Worm (Caenorhabditis elegans): Measurements from ENCODE around the gene copz-1.

Gene copz-1

DNA sequence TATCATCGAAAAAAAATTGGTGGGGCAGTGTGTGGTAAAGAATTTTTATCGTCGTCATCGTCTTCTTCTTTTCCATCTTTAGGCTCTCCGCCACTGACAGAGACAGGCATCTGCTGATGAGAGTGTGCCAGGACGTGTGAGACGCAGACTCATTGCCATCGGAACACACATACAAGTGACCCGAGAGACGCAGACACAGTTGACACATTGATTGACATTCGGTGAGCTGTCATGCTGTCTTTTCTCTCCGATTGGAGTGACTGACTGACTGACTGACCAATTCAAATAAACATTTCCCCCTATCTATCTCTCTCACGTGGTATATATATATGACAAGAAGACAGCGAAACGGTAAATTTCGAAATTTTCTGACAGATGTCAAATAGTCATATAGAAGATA, 21.6 kb upstream of the copz-1 start (continued):
- TF ChIP-seq sptf-2 (GFP tag; optimal IDR thresholded peaks at IDR 0.05) = no peak
- no peak for TF ChIP-seq ceh-100 (GFP tag; IDR thresholded peaks at IDR 0.05)
- TF ChIP-seq egl-18 (GFP tag; IDR thresholded peaks at IDR 0.05) = no peak
- TF ChIP-seq hlh-26 (GFP tag; conservative IDR thresholded peaks at IDR 0.05) = no peak
- no peak for TF ChIP-seq madf-8 (GFP tag; conservative IDR thresholded peaks at IDR 0.05)
- no peak for TF ChIP-seq xnd-1 (tag; optimal IDR thresholded peaks at IDR 0.05)
- no peak for TF ChIP-seq sdz-38 (tag; optimal IDR thresholded peaks at IDR 0.05)
- TF ChIP-seq snpc-1.1 (tag; optimal IDR thresholded peaks at IDR 0.05; ENCODE audit: insufficient read depth) = no peak
- TF ChIP-seq hsf-1 (GFP tag; IDR thresholded peaks at IDR 0.05) = no peak
- peak; percentile 98 for TF ChIP-seq unc-62 (GFP tag; optimal IDR thresholded peaks at IDR 0.05)
- no peak for TF ChIP-seq lag-1 (GFP tag; IDR thresholded peaks at IDR 0.05)
- TF ChIP-seq lin-26 (GFP tag; IDR thresholded peaks at IDR 0.05) = no peak
- no peak for TF ChIP-seq ceh-58 (GFP tag; IDR thresholded peaks at IDR 0.05)
- peak; percentile 62 for TF ChIP-seq pha-4 (tag; optimal IDR thresholded peaks at IDR 0.05)
- no peak for TF ChIP-seq efl-1 (GFP tag; optimal IDR thresholded peaks at IDR 0.05)
- TF ChIP-seq rec-8 (tag; optimal IDR thresholded peaks at IDR 0.05) = no peak
- TF ChIP-seq gei-17 (GFP tag; optimal IDR thresholded peaks at IDR 0.05) = peak; percentile 54
- TF ChIP-seq Y95B8A.8 (GFP tag; IDR thresholded peaks at IDR 0.05) = no peak
- TF ChIP-seq die-1 (tag; optimal IDR thresholded peaks at IDR 0.05) = peak; percentile 46
- no peak for TF ChIP-seq lsy-27 (tag; optimal IDR thresholded peaks at IDR 0.05; ENCODE audit: borderline replicate concordance, insufficient read depth)
- peak; percentile 72 for TF ChIP-seq repo-1 (tag; optimal IDR thresholded peaks at IDR 0.05)
- TF ChIP-seq tbp1 (GFP tag; optimal IDR thresholded peaks at IDR 0.05) = peak; percentile 59
- peak; percentile 74 for TF ChIP-seq egl-44 (GFP tag; IDR thresholded peaks at IDR 0.05)
- TF ChIP-seq F49E8.2 (tag; optimal IDR thresholded peaks at IDR 0.05; ENCODE audit: insufficient read depth) = no peak
- peak; percentile 77 for TF ChIP-seq K12H6.12 (tag; optimal IDR thresholded peaks at IDR 0.05)
- 0 out of 2 replicates have a peak, but pooled peaks have one; percentile 51 for TF ChIP-seq K11D2.4 (GFP tag; IDR thresholded peaks at IDR 0.05)
- no peak for TF ChIP-seq attf-6 (GFP tag; IDR thresholded peaks at IDR 0.05)
- TF ChIP-seq mxl-1 (tag; optimal IDR thresholded peaks at IDR 0.05) = no peak
- TF ChIP-seq lir-1 (GFP tag; conservative IDR thresholded peaks at IDR 0.05) = peak; percentile 59
- TF ChIP-seq aptf-2 (GFP tag; conservative IDR thresholded peaks at IDR 0.05) = no peak
- TF ChIP-seq hrde-1 (tag; optimal IDR thresholded peaks at IDR 0.05; ENCODE audit: borderline replicate concordance) = no peak
- no peak for TF ChIP-seq B0261.1 (tag; optimal IDR thresholded peaks at IDR 0.05)
- TF ChIP-seq ceh-91 (GFP tag; IDR thresholded peaks at IDR 0.05) = no peak
- 0 out of 2 replicates have a peak, but pooled peaks have one; percentile 7 for TF ChIP-seq madf-6 (GFP tag; IDR thresholded peaks at IDR 0.05)
- TF ChIP-seq nhr-80 (tag; optimal IDR thresholded peaks at IDR 0.05) = peak; percentile 97
- TF ChIP-seq zfh-2 (GFP tag; conservative IDR thresholded peaks at IDR 0.05) = no peak
- TF ChIP-seq madf-10 (tag; optimal IDR thresholded peaks at IDR 0.05) = peak; percentile 55
- no peak for TF ChIP-seq F57C9.4 (tag; optimal IDR thresholded peaks at IDR 0.05)
- TF ChIP-seq T26A5.8 (tag; optimal IDR thresholded peaks at IDR 0.05) = no peak
- TF ChIP-seq B0035.1 (tag; optimal IDR thresholded peaks at IDR 0.05) = no peak
- no peak for TF ChIP-seq snpc-3.4 (tag; optimal IDR thresholded peaks at IDR 0.05)
- no peak for TF ChIP-seq T07F8.4 (tag; optimal IDR thresholded peaks at IDR 0.05)
- peak; percentile 91 for TF ChIP-seq ztf-22 (GFP tag; optimal IDR thresholded peaks at IDR 0.05)
- TF ChIP-seq ztf-3 (GFP tag; optimal IDR thresholded peaks at IDR 0.05) = peak; percentile 63
- peak; percentile 54 for TF ChIP-seq rcor-1 (GFP tag; IDR thresholded peaks at IDR 0.05)
- no peak for TF ChIP-seq zim-3 (tag; optimal IDR thresholded peaks at IDR 0.05)
- TF ChIP-seq bed-2 (GFP tag; IDR thresholded peaks at IDR 0.05) = no peak
- TF ChIP-seq hmg-1.2 (GFP tag; IDR thresholded peaks at IDR 0.05) = peak; percentile 75
- peak; percentile 68 for TF ChIP-seq mcd-1 (GFP tag; IDR thresholded peaks at IDR 0.05)
